Fruit fly (Drosophila melanogaster): ENCODE data around the gene CG7840.

The CG7840 gene

DNA sequence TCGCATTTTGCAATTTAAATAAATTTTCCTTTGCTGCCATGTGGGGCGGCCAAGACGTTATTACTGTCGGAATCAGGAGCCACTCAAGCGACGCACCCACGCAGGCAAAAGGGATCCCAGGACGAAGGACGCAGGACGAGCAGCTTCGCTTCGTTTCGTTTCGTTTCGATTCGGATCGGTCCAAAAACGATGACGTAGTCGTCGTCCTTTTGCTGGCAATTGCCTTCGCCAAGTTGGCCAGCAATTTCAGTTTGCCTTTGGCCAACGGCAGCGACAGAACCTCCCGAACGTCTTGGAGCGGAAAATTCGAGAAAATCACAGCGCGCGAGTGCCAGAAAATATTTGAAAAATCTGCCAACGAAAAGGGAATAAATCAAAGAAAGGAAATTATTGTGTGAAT lies 32.7 kb downstream of the CG7840 start, which contains the start of gene witty:
witty (plus strand) TSS at position 249 of the 400 bp plus-strand sequence.
- no peak for TF ChIP-seq CG17801 (GFP tag; optimal IDR thresholded peaks at IDR 0.05; ENCODE audit: partially characterized antibody)

DNA sequence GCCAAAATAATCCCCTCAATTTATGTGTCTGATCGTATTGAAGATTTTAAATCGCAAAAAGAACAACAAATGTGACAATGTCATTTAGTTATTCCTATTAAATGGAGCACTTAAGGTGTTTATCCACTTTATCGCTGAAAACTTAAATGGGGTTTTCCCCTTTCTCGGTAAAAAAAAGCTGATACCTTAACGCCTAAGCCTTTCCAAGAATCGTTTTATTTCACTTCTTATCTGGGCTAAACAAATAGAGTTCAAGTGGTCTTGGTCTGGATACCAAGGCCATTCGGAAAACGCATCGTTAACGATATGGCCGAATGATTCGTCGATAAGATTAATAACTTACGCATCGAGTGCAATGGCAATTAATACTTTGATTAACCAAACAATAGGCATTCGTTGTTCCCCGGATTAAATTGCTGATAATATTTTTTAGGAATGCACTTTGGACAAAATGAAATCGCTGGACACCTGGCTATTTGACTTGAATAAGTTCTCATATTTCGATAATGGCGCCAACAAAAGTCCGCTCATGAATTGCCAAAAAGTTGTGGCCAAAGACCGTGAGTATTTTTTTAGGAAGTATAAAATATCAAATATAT lies 34.5 kb downstream of the CG7840 start:
- no peak for TF ChIP-seq CG17801 (GFP tag; optimal IDR thresholded peaks at IDR 0.05; ENCODE audit: partially characterized antibody)

DNA sequence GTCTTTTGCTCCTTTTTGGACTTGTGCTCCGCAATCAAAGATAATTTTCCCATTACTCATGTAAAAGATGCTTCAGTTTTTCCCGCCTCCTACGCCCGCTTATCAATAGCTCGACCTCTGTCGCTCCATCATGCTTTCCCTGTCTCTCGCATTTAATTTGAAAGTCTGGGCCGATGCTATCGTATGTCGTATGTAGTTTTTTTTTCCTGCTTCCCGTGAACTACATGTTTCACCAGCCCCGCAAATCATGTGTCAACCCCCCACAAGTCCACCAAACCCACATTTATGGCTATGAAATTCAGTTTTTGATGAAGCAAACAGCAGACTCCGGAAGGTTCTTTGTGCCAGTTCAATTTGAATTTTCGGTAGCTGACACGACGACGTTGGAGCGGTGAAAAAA lies 37.0 kb downstream of the CG7840 start, which contains the start of gene CG14273:
CG14273 (plus strand) TSS at position 301 of the 400 bp plus-strand sequence.
- no peak for TF ChIP-seq CG17801 (GFP tag; optimal IDR thresholded peaks at IDR 0.05; ENCODE audit: partially characterized antibody)

dm6 chr2L:8344536-8344935 lies 39.1 kb downstream of the CG7840 start:
- TF ChIP-seq CG17801 (GFP tag; optimal IDR thresholded peaks at IDR 0.05; ENCODE audit: partially characterized antibody), result no peak

- TF ChIP-seq CG17801 (GFP tag; optimal IDR thresholded peaks at IDR 0.05; ENCODE audit: partially characterized antibody), result no peak
Observed at dm6 chr2L:8346260-8346659, 40.9 kb downstream of the CG7840 start, which contains the start of gene CG7778. Gene CG7778, plus strand, starts transcription at chr2L:8346620.

- no peak for TF ChIP-seq CG17801 (GFP tag; optimal IDR thresholded peaks at IDR 0.05; ENCODE audit: partially characterized antibody)
Observed at dm6 chr2L:8350560-8351171, 45.3 kb downstream of the CG7840 start.

dm6 chr2L:8351333-8351732 lies 45.9 kb downstream of the CG7840 start:
- TF ChIP-seq CG17801 (GFP tag; optimal IDR thresholded peaks at IDR 0.05; ENCODE audit: partially characterized antibody), result no peak

DNA sequence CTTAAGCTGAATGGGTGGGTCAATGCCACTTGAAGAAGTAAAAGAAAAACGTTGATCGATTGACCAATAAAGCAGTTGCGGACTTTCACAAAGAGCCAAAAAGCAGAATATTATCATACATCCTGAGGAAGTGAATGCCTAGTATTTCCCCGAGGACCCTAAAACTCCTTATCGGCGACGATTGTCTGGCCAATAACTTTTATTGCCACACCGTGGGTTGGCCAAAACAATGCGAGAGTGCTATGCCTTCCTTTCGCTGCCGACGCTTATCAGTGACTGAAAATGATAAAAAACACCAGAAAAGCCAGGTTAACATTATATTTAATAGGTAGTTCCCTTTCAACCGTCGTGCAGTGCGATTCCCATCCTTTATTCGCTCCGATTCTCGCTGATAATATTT lies 46.5 kb downstream of the CG7840 start, which contains the start of gene Mur29B:
Mur29B (plus strand) TSS at position 324 of the 400 bp plus-strand sequence.
- no peak for TF ChIP-seq CG17801 (GFP tag; optimal IDR thresholded peaks at IDR 0.05; ENCODE audit: partially characterized antibody)

- no peak for TF ChIP-seq CG17801 (GFP tag; optimal IDR thresholded peaks at IDR 0.05; ENCODE audit: partially characterized antibody)
Observed at dm6 chr2L:8355419-8355818, 50.0 kb downstream of the CG7840 start.
